Fruit fly (Drosophila melanogaster): ENCODE data around the gene CG10513.

DNA sequence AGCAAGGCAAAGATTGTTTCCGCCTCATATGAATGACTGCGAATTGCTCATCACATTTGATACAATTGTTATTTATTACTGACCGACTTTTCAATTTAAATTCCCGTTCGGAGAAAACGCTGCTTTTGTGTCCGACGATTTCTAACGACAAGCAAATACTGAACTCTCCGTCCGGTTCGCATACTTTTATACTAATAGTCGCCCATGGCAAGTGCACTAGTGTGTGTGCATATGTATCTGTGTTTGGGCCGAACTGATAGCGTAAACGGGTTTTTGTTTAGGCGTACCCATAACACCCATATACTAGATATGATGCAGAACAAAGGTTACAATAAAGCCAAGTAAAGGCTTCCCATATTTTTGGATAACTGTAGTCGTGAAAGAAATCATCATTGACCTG lies 31.2 kb upstream of the CG10513 start, which contains the start of gene CG10550:
- TF ChIP-seq cic (GFP tag; optimal IDR thresholded peaks at IDR 0.05) (peak; percentile 46), CG33017 (tag; optimal IDR thresholded peaks at IDR 0.05) (no peak), CG5204 (GFP tag; optimal IDR thresholded peaks at IDR 0.05) (no peak), pad (GFP tag; optimal IDR thresholded peaks at IDR 0.05) (no peak), kay (GFP tag; ENCODE audit: borderline replicate concordance) (no peak), CG1620 (GFP tag; optimal IDR thresholded peaks at IDR 0.05) (no peak), tj (GFP tag; optimal IDR thresholded peaks at IDR 0.05) (no peak), CG11617 (GFP tag; optimal IDR thresholded peaks at IDR 0.05) (no peak), Mnt (GFP tag; optimal IDR thresholded peaks at IDR 0.05) (peak; percentile 33), CG7101 (tag; optimal IDR thresholded peaks at IDR 0.05) (no peak), bab1 (GFP tag; optimal IDR thresholded peaks at IDR 0.05) (no peak), ovo (GFP tag; optimal IDR thresholded peaks at IDR 0.05) (no peak), CG12768 (GFP tag; optimal IDR thresholded peaks at IDR 0.05) (peak; percentile 61), CG14711 (tag; optimal IDR thresholded peaks at IDR 0.05) (no peak)

Data from whole organism, adult.